Worm (Caenorhabditis elegans) whole organism, L1 larva: Measurements from ENCODE around the gene W10C6.2.

Source experiments
- C04F5.9 ChIP-seq: sonication (generic microtip); optimal IDR thresholded peaks from 2 replicates; lab custom pipeline; 2016; ENCODE audit warnings: missing genetic modification characterization, missing compliant biosample characterization
- C34B4.2 ChIP-seq: sonication (generic microtip); optimal IDR thresholded peaks from 2 replicates; lab custom pipeline; 2017; ENCODE audit warnings: mild to moderate bottlenecking, missing genetic modification characterization, missing compliant biosample characterization
- F16B12.6 ChIP-seq: fragments of 150-350 bp; optimal IDR thresholded peaks from 2 replicates; lab custom pipeline; 2014; ENCODE audit warnings: missing biosample characterization, missing genetic modification characterization
- Y116A8C.19 ChIP-seq: sonication (generic microtip); optimal IDR thresholded peaks from 2 replicates; lab custom pipeline; 2016; ENCODE audit warnings: missing compliant biosample characterization, missing genetic modification characterization, borderline replicate concordance
- alr-1 ChIP-seq: fragments of 200-800 bp; sonication (Bioruptor generic); optimal IDR thresholded peaks from 2 replicates; lab custom pipeline; 2018; ENCODE audit warnings: borderline replicate concordance, mild to moderate bottlenecking, missing genetic modification characterization, missing compliant biosample characterization
- aly-2 ChIP-seq: fragments of 150-350 bp; optimal IDR thresholded peaks from 2 replicates; lab custom pipeline; 2014; ENCODE audit warnings: missing biosample characterization, missing genetic modification characterization
- blmp-1 ChIP-seq: fragments of 150-350 bp; optimal IDR thresholded peaks from 2 replicates; lab custom pipeline; 2014; ENCODE audit warnings: missing biosample characterization, missing genetic modification characterization
- ceh-8 ChIP-seq: fragments of 200-800 bp; sonication (Bioruptor generic); optimal IDR thresholded peaks from 2 replicates; lab custom pipeline; 2018; ENCODE audit warnings: mild to moderate bottlenecking, missing genetic modification characterization, moderate library complexity, missing compliant biosample characterization
- ceh-82 ChIP-seq, 3 experiments: fragments of 150-350 bp in 1 of 3; sonication (generic microtip) in 2 of 3; optimal IDR thresholded peaks; 2 replicates each; lab custom pipeline; 2014 to 2017; ENCODE audit warnings: missing biosample characterization in 3 of 3, missing genetic modification characterization in 3 of 3
- ceh-88 ChIP-seq: fragments of 200-800 bp; sonication (Bioruptor generic); IDR thresholded peaks from 2 replicates; pipeline ENCODE4 v1.3.6; 2022; ENCODE audit warnings: missing genetic modification characterization, missing compliant biosample characterization
- ceh-90 ChIP-seq: sonication (generic microtip); optimal IDR thresholded peaks from 2 replicates; lab custom pipeline; 2016; ENCODE audit warnings: missing genetic modification characterization, missing compliant biosample characterization
- dsc-1 ChIP-seq: sonication (generic microtip); optimal IDR thresholded peaks from 2 replicates; lab custom pipeline; 2016; ENCODE audit warnings: mild to moderate bottlenecking, missing genetic modification characterization, missing compliant biosample characterization
- efl-1 ChIP-seq, 4 experiments: fragments of 150-350 bp; optimal IDR thresholded peaks in 3 of 4; peaks in 1 of 4; 1 replicate in 1 of 4; 2 replicates in 3 of 4; lab custom pipeline; 2014; ENCODE audit warnings: missing biosample characterization in 2 of 4, missing genetic modification characterization in 2 of 4, missing genetic modification reagents in 2 of 4
- efl-3 ChIP-seq: fragments of 200-800 bp; sonication (Bioruptor generic); optimal IDR thresholded peaks from 2 replicates; lab custom pipeline; 2018; ENCODE audit warnings: mild to moderate bottlenecking, missing genetic modification characterization, missing compliant biosample characterization
- egl-27 ChIP-seq, 2 experiments: fragments of 150-350 bp in 1 of 2; sonication (generic microtip); optimal IDR thresholded peaks; 3 replicates each; lab custom pipeline; 2017 to 2018; ENCODE audit warnings: missing biosample characterization in 2 of 2, missing genetic modification characterization in 2 of 2, missing genetic modification reagents in 2 of 2
- elt-3 ChIP-seq, 6 experiments: fragments of 150-350 bp in 1 of 6; sonication (generic microtip); optimal IDR thresholded peaks; 2 replicates each; lab custom pipeline; 2017 to 2018; ENCODE audit warnings: missing biosample characterization in 6 of 6, missing genetic modification characterization in 6 of 6, inconsistent platforms in 1 of 6
- ets-5 ChIP-seq: fragments of 200-800 bp; sonication (Bioruptor generic); IDR thresholded peaks from 2 replicates; pipeline ENCODE4 v1.3.6; 2022; ENCODE audit warnings: missing genetic modification characterization, missing compliant biosample characterization
- fkh-4 ChIP-seq: sonication (generic microtip); optimal IDR thresholded peaks from 2 replicates; lab custom pipeline; 2016; ENCODE audit warnings: missing compliant biosample characterization, missing genetic modification characterization, borderline replicate concordance
- fos-1 ChIP-seq: fragments of 150-350 bp; optimal IDR thresholded peaks from 2 replicates; lab custom pipeline; 2014; ENCODE audit warnings: missing biosample characterization, missing genetic modification characterization
- grh-1 ChIP-seq: fragments of 200-800 bp; sonication (Bioruptor generic); IDR thresholded peaks from 2 replicates; pipeline ENCODE4 v1.3.6; 2022; ENCODE audit warnings: missing genetic modification reagents, missing genetic modification characterization, missing compliant biosample characterization
- hlh-17 ChIP-seq: fragments of 200-800 bp; sonication (Bioruptor generic); optimal IDR thresholded peaks from 2 replicates; lab custom pipeline; 2018; ENCODE audit warnings: missing genetic modification characterization, mild to moderate bottlenecking, missing compliant biosample characterization, moderate library complexity, borderline replicate concordance
- hlh-4 ChIP-seq: sonication (generic microtip); optimal IDR thresholded peaks from 2 replicates; lab custom pipeline; 2016; ENCODE audit warnings: mild to moderate bottlenecking, missing genetic modification characterization, missing compliant biosample characterization
- lin-14 ChIP-seq: fragments of 200-800 bp; sonication (Bioruptor generic); optimal IDR thresholded peaks from 2 replicates; lab custom pipeline; 2018; ENCODE audit warnings: mild to moderate bottlenecking, missing genetic modification characterization, moderate library complexity, missing compliant biosample characterization
- lin-35 ChIP-seq, 2 experiments: fragments of 150-350 bp; optimal IDR thresholded peaks; 2 replicates each; lab custom pipeline; 2014; ENCODE audit warnings: missing biosample characterization in 2 of 2, missing genetic modification characterization in 2 of 2, missing genetic modification reagents in 2 of 2
- lsy-2 ChIP-seq, 2 experiments: fragments of 150-350 bp; optimal IDR thresholded peaks; 2 replicates each; lab custom pipeline; 2014; ENCODE audit warnings: missing biosample characterization in 2 of 2, missing genetic modification characterization in 2 of 2
- mab-9 ChIP-seq: fragments of 200-800 bp; sonication (Bioruptor generic); IDR thresholded peaks from 2 replicates; pipeline ENCODE4 v1.3.6; 2022; ENCODE audit warnings: missing genetic modification reagents, missing genetic modification characterization, missing compliant biosample characterization
- mep-1 ChIP-seq: fragments of 150-350 bp; optimal IDR thresholded peaks from 2 replicates; lab custom pipeline; 2014; ENCODE audit warnings: missing biosample characterization, missing genetic modification characterization
- nhr-19 ChIP-seq: fragments of 200-800 bp; sonication (Bioruptor generic); conservative IDR thresholded peaks from 2 replicates; pipeline ENCODE4 v1.3.6; 2022; ENCODE audit warnings: missing genetic modification characterization, missing compliant biosample characterization
- nhr-20 ChIP-seq: sonication (generic microtip); optimal IDR thresholded peaks from 2 replicates; lab custom pipeline; 2016; ENCODE audit warnings: mild to moderate bottlenecking, missing genetic modification characterization, missing compliant biosample characterization
- nhr-237 ChIP-seq: fragments of 150-350 bp; optimal IDR thresholded peaks from 2 replicates; lab custom pipeline; 2014; ENCODE audit warnings: missing biosample characterization, missing genetic modification characterization
- nhr-47 ChIP-seq: sonication (generic microtip); optimal IDR thresholded peaks from 2 replicates; lab custom pipeline; 2016; ENCODE audit warnings: mild to moderate bottlenecking, missing genetic modification characterization, moderate library complexity, missing compliant biosample characterization
- nhr-71 ChIP-seq: sonication (generic microtip); optimal IDR thresholded peaks from 2 replicates; lab custom pipeline; 2016; ENCODE audit warnings: mild to moderate bottlenecking, missing genetic modification characterization, moderate library complexity, missing compliant biosample characterization
- nhr-76 ChIP-seq: sonication (generic microtip); optimal IDR thresholded peaks from 2 replicates; lab custom pipeline; 2017; ENCODE audit warnings: missing biosample characterization, missing genetic modification characterization
- nhr-84 ChIP-seq: sonication (generic microtip); optimal IDR thresholded peaks from 2 replicates; lab custom pipeline; 2017; ENCODE audit warnings: missing biosample characterization, missing genetic modification characterization
- nhr-85 ChIP-seq: sonication (generic microtip); peaks from one replicate; lab custom pipeline; 2016; ENCODE audit warnings: missing genetic modification characterization, inconsistent platforms, missing compliant biosample characterization
- pax-3 ChIP-seq: fragments of 200-800 bp; sonication (Bioruptor generic); optimal IDR thresholded peaks from 2 replicates; lab custom pipeline; 2018; ENCODE audit warnings: mild to moderate bottlenecking, missing genetic modification characterization, moderate library complexity, missing compliant biosample characterization
- snpc-4 ChIP-seq: fragments of 150-350 bp; optimal IDR thresholded peaks from 2 replicates; lab custom pipeline; 2014; ENCODE audit warnings: missing biosample characterization, missing genetic modification characterization
- snu-23 ChIP-seq: sonication (generic microtip); optimal IDR thresholded peaks from 2 replicates; lab custom pipeline; 2016; ENCODE audit warnings: missing genetic modification characterization, missing compliant biosample characterization
- sox-4 ChIP-seq: sonication (generic microtip); optimal IDR thresholded peaks from 2 replicates; lab custom pipeline; 2016; ENCODE audit warnings: missing genetic modification characterization, missing compliant biosample characterization
- sup-37 ChIP-seq: fragments of 200-800 bp; sonication (Bioruptor generic); optimal IDR thresholded peaks from 2 replicates; lab custom pipeline; 2018; ENCODE audit warnings: mild to moderate bottlenecking, missing genetic modification characterization, missing compliant biosample characterization
- tbx-2 ChIP-seq: sonication (generic microtip); optimal IDR thresholded peaks from 2 replicates; lab custom pipeline; 2016; ENCODE audit warnings: missing genetic modification characterization, missing compliant biosample characterization
- tlp-1 ChIP-seq: fragments of 150-350 bp; optimal IDR thresholded peaks from 2 replicates; lab custom pipeline; 2014; ENCODE audit warnings: missing biosample characterization, missing genetic modification characterization
- unc-130 ChIP-seq: fragments of 150-350 bp; optimal IDR thresholded peaks from 2 replicates; lab custom pipeline; 2017; ENCODE audit warnings: missing biosample characterization, missing genetic modification characterization, inconsistent platforms
- unc-30 ChIP-seq: sonication (generic microtip); optimal IDR thresholded peaks from 2 replicates; lab custom pipeline; 2017; ENCODE audit warnings: missing biosample characterization, missing genetic modification characterization
- unc-62 ChIP-seq: fragments of 150-350 bp; optimal IDR thresholded peaks from 2 replicates; lab custom pipeline; 2014; ENCODE audit warnings: missing biosample characterization, missing genetic modification reagents, missing genetic modification characterization
- zag-1 ChIP-seq: fragments of 150-350 bp; optimal IDR thresholded peaks from 2 replicates; lab custom pipeline; 2014; ENCODE audit warnings: missing biosample characterization, missing genetic modification characterization
- zip-4 ChIP-seq: fragments of 200-800 bp; sonication (Bioruptor generic); optimal IDR thresholded peaks from 2 replicates; lab custom pipeline; 2018; ENCODE audit warnings: mild to moderate bottlenecking, missing genetic modification characterization, moderate library complexity, missing compliant biosample characterization
- ztf-11 ChIP-seq, 2 experiments: sonication (generic microtip); optimal IDR thresholded peaks; 2 replicates each; lab custom pipeline; 2016 to 2017; ENCODE audit warnings: missing genetic modification characterization in 2 of 2, missing biosample characterization in 1 of 2, missing compliant biosample characterization in 1 of 2
- ztf-4 ChIP-seq: fragments of 150-350 bp; optimal IDR thresholded peaks from 2 replicates; lab custom pipeline; 2014; ENCODE audit warnings: missing biosample characterization, missing genetic modification characterization

The W10C6.2 gene

DNA sequence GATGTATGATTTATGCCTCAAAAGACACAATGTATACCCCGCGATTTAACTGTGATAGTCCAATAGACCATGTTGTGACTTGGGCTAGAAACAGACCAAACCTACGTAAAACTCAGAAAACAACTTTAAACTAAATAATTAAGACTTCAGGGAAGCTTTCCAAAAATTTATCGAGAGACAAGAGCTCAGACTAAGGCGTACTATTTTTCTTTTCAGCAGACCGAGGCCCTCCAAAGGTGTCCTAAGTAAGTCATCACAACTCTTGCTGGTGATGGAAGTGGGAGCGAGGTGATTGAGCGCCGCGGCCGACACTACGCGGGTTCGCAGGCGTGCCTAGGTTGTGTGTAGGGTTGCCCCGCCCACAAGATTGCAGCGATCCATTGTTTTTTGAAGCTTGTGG is 45.3 kb upstream of the W10C6.2 start (continued):
- TF ChIP-seq ets-5 (GFP tag; lab: Robert Waterston, UW) (no peak), grh-1 (peak; percentile 77), C04F5.9 (tag; lab: Kevin White, UChicago) (peak; percentile 41), mep-1 (tag; lab: Kevin White, UChicago) (peak; percentile 18), Y116A8C.19 (tag; lab: Kevin White, UChicago) (no peak), F16B12.6 (tag; lab: Kevin White, UChicago) (no peak), nhr-84 (tag; lab: Kevin White, UChicago) (no peak), unc-130 (tag; lab: Kevin White, UChicago) (no peak), lsy-2 (tag; optimal IDR thresholded peaks at IDR 0.05; lab: Kevin White, UChicago) (peak; percentile 31 to 67), unc-30 (no peak), nhr-19 (GFP tag; lab: Robert Waterston, UW) (peak; percentile 89), nhr-47 (tag; lab: Kevin White, UChicago) (peak; percentile 89), alr-1 (tag; lab: Kevin White, UChicago) (no peak), ztf-4 (no peak), zip-4 (GFP tag; lab: Kevin White, UChicago) (peak; percentile 57), sox-4 (no peak)

DNA sequence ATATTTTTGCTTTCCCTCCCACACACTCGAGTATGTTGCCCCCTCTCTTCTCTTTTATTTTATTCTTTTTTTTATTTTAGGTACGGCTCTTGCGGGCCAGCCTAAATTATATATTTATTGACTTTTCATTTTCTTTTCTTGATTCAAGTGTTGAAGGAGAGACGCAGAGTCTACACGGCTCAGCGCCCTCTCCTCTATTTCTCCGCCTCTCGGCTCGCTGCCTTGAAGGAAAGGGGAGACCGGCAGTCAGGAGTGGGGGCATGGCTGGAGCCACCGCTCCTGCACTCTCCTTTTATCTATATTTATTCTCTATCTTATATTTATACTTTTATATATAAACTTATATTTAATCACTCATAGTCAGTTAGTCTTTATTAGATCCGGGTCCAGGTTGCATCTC is 44.7 kb upstream of the W10C6.2 start:
- TF ChIP-seq snpc-4 (tag; lab: Kevin White, UChicago) (peak; percentile 51), tbx-2 (tag; lab: Kevin White, UChicago) (peak; percentile 10), mep-1 (tag; lab: Kevin White, UChicago) (peak; percentile 27), ceh-90 (no peak), nhr-71 (no peak), aly-2 (no peak), lin-14 (GFP tag; lab: Kevin White, UChicago) (peak; percentile 52), snu-23 (GFP tag; lab: Kevin White, UChicago) (no peak), mab-9 (GFP tag; lab: Robert Waterston, UW) (no peak), ceh-82 (tag; optimal IDR thresholded peaks at IDR 0.05; lab: Kevin White, UChicago) (no peak)

DNA sequence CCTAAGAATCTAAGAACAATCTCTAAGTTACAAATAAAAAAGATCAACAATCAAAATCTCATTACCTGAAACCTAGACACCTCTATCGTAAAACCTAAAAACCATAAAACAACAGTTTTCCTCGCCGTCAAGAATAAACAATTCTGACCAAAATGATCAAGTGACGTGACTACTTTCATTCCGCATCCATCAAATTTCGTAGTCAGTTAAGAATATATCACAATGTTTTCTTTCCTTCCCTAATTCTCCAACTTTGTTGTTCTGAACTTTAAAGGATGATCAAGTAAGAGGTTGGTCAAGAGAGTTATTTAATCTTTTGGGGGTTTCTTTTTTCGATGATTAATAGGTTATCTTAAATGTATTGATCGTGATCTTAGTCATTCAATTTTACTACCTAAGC is 41.6 kb upstream of the W10C6.2 start:
- TF ChIP-seq hlh-17 (GFP tag; lab: Kevin White, UChicago) (no peak), nhr-76 (tag; lab: Kevin White, UChicago) (no peak), egl-27 (tag; optimal IDR thresholded peaks at IDR 0.05; lab: Kevin White, UChicago) (no peak), nhr-237 (tag; lab: Kevin White, UChicago) (no peak), hlh-4 (no peak), efl-3 (no peak), sup-37 (GFP tag; lab: Kevin White, UChicago) (no peak), nhr-85 (tag; lab: Kevin White, UChicago) (peak; percentile 75), nhr-20 (tag; lab: Kevin White, UChicago) (peak; percentile 54), fos-1 (tag; lab: Kevin White, UChicago) (no peak), lin-35 (GFP tag; optimal IDR thresholded peaks at IDR 0.05; lab: Kevin White, UChicago) (peak in 1 of 2 experiments; percentile 20), nhr-47 (tag; lab: Kevin White, UChicago) (no peak), ceh-88 (GFP tag; lab: Robert Waterston, UW) (no peak), elt-3 (tag; optimal IDR thresholded peaks at IDR 0.05; lab: Kevin White, UChicago) (peak in 2 of 6 experiments; percentile 54 to 90), snu-23 (GFP tag; lab: Kevin White, UChicago) (peak; percentile 6), ceh-8 (GFP tag; lab: Kevin White, UChicago) (no peak), nhr-19 (GFP tag; lab: Robert Waterston, UW) (0 out of 2 replicates have a peak, but pooled peaks have one; percentile 2), fkh-4 (no peak), sox-4 (no peak), zag-1 (no peak), blmp-1 (tag; lab: Kevin White, UChicago) (peak; percentile 81), ets-5 (GFP tag; lab: Robert Waterston, UW) (no peak), unc-130 (tag; lab: Kevin White, UChicago) (no peak), pax-3 (tag; lab: Kevin White, UChicago) (no peak), efl-1 (optimal IDR thresholded peaks at IDR 0.05; lab: Kevin White, UChicago) (no peak), efl-1 (GFP tag; optimal IDR thresholded peaks at IDR 0.05 in 1 of 2; lab: Kevin White, UChicago) (peak in 1 of 2 experiments; percentile 40), C34B4.2 (tag; lab: Kevin White, UChicago) (no peak), dsc-1 (tag; lab: Kevin White, UChicago) (no peak), unc-62 (GFP tag; lab: Kevin White, UChicago) (no peak), ztf-11 (tag; optimal IDR thresholded peaks at IDR 0.05; lab: Kevin White, UChicago) (no peak), tlp-1 (tag; lab: Kevin White, UChicago) (no peak)
